Worm (Caenorhabditis elegans) whole organism, late embryonic: ENCODE data around the gene dlg-1.

ENCODE experiments used
- Y22D7AL.16 ChIP-seq: sonication (generic microtip); optimal IDR thresholded peaks from 2 replicates; lab custom pipeline; 2016; ENCODE audit warnings: missing genetic modification characterization, missing compliant biosample characterization
- ceh-14 ChIP-seq: sonication (generic microtip); optimal IDR thresholded peaks from 2 replicates; lab custom pipeline; 2016; ENCODE audit warnings: missing genotype, missing genetic modification characterization, missing compliant biosample characterization
- ceh-45 ChIP-seq: fragments of 200-800 bp; sonication (Bioruptor generic); IDR thresholded peaks from 2 replicates; pipeline ENCODE4 v1.3.6; 2022; ENCODE audit warnings: missing genetic modification reagents, missing genetic modification characterization, missing compliant biosample characterization
- elt-4 ChIP-seq: sonication (generic microtip); optimal IDR thresholded peaks from 2 replicates; lab custom pipeline; 2016; ENCODE audit warnings: missing genetic modification characterization, missing compliant biosample characterization
- eyg-1 ChIP-seq: sonication (generic microtip); optimal IDR thresholded peaks from 2 replicates; lab custom pipeline; 2016; ENCODE audit warnings: missing genotype, missing genetic modification characterization, missing compliant biosample characterization
- nfya-1 ChIP-seq: sonication (generic microtip); optimal IDR thresholded peaks from 2 replicates; lab custom pipeline; 2017; ENCODE audit warnings: missing genetic modification characterization, mild to moderate bottlenecking, missing compliant biosample characterization, antibody characterized with exemption, moderate library complexity
- pha-4 ChIP-seq: fragments of 150-350 bp; optimal IDR thresholded peaks from 2 replicates; lab custom pipeline; 2018; ENCODE audit warnings: missing biosample characterization, missing genetic modification reagents, missing genetic modification characterization
- pqm-1 ChIP-seq: sonication (generic microtip); optimal IDR thresholded peaks from 2 replicates; lab custom pipeline; 2016; ENCODE audit warnings: missing genetic modification characterization, missing compliant biosample characterization
- rnt-1 ChIP-seq: sonication (generic microtip); optimal IDR thresholded peaks from 2 replicates; lab custom pipeline; 2016; ENCODE audit warnings: missing genetic modification characterization, missing compliant biosample characterization
- sdc-2 ChIP-seq: sonication (generic microtip); optimal IDR thresholded peaks from 2 replicates; lab custom pipeline; 2016; ENCODE audit warnings: missing genotype, missing genetic modification characterization, missing compliant biosample characterization
- ttx-3 ChIP-seq: sonication (generic microtip); optimal IDR thresholded peaks from 2 replicates; lab custom pipeline; 2016; ENCODE audit warnings: missing genetic modification reagents, missing genetic modification characterization, missing compliant biosample characterization

- no peak for TF ChIP-seq Y22D7AL.16 (tag; lab: Kevin White, UChicago)
- TF ChIP-seq ceh-45 (GFP tag; lab: Robert Waterston, UW) = no peak
- no peak for TF ChIP-seq elt-4
- no peak for TF ChIP-seq sdc-2
- no peak for TF ChIP-seq ttx-3 (tag; lab: Kevin White, UChicago)
- TF ChIP-seq pqm-1 = no peak
- TF ChIP-seq pha-4 (tag; lab: Kevin White, UChicago) = no peak
- TF ChIP-seq nfya-1 (tag; lab: Kevin White, UChicago) = no peak
- TF ChIP-seq ceh-14 (tag; lab: Kevin White, UChicago) = no peak
- TF ChIP-seq eyg-1 (tag; lab: Kevin White, UChicago) = no peak
- TF ChIP-seq rnt-1 (tag; lab: Kevin White, UChicago) = no peak
Observed at ce11 chrX:5516365-5516764, 36.9 kb downstream of the dlg-1 start.
